Worm (Caenorhabditis elegans) whole organism, L4 larva: ENCODE data around the gene gstk-1.

Source experiments
- T20F7.1 ChIP-seq: fragments of 200-800 bp; sonication (Bioruptor generic); optimal IDR thresholded peaks from 2 replicates; lab custom pipeline; 2018; ENCODE audit warnings: mild to moderate bottlenecking, missing genetic modification characterization, missing compliant biosample characterization
- lin-38 ChIP-seq: fragments of 200-800 bp; sonication (Bioruptor generic); IDR thresholded peaks from 2 replicates; pipeline ENCODE4 v1.3.6; 2022; ENCODE audit warnings: missing genetic modification reagents, missing genetic modification characterization, missing compliant biosample characterization

DNA sequence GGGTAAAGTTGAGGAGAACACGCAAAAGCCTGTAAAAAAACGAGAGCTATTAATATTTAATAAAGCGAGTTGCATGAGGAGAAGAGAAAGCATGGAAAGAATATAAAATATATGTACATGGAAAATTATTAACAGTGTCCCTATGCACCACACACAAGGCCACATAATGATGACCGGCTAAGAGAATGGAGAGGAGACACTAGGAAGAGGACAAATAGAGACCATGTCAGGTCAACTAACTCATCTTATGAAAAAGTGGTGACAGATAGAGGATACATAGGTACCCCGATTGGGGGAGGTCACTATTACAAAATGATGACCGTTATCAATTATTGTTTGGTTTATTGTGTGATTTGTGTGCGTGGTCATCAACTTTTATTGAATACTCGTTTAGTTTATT is 12.1 kb upstream of the gstk-1 start, which contains the start of gene fzr-1:
- no peak for TF ChIP-seq T20F7.1 (GFP tag; lab: Kevin White, UChicago)
- no peak for TF ChIP-seq lin-38
